Fruit fly (Drosophila melanogaster) whole organism: ENCODE measurements around the gene CG33673.

ENCODE experiments used
- CG8478 ChIP-seq: fragments of >200 bp; optimal IDR thresholded peaks from 2 replicates; lab custom pipeline; 2018; ENCODE audit warnings: inconsistent platforms
- Dll ChIP-seq: fragments of >200 bp; optimal IDR thresholded peaks from 2 replicates; lab custom pipeline; 2017
- EcR ChIP-seq, 2 experiments: fragments of >200 bp; optimal IDR thresholded peaks; 2 replicates each; lab custom pipeline; 2017; ENCODE audit warnings: missing biosample characterization in 2 of 2, missing genetic modification characterization in 2 of 2, missing genetic modification reagents in 2 of 2
- pan ChIP-seq: fragments of >200 bp; optimal IDR thresholded peaks from 2 replicates; lab custom pipeline; 2017
- psq ChIP-seq: fragments of >200 bp; optimal IDR thresholded peaks from 2 replicates; lab custom pipeline; 2017
- usp ChIP-seq: fragments of >200 bp; optimal IDR thresholded peaks from 2 replicates; lab custom pipeline; 2017; ENCODE audit warnings: missing biosample characterization, missing genetic modification characterization, mixed read lengths

CG33673 gene

DNA sequence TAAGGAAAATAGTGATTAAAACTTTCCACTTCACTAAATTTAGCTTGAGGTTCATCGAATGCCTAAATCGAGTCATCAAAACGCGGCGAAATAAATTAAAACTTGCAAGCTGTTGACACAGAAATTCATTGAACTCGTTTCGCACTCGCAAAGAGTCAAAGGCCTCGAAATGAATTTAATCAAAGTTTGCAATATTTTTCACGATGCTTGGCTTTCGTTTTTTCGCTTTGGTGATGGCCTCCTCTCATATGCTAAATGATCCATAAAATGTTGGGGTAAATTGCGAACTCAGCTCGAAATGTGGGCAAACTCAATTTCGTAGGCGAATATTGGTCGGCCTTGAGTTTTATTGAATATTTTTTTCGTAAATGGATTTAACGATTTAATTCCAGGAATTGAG lies 40.2 kb downstream of the CG33673 start:
- TF ChIP-seq pan (lab: Kevin White, UChicago) (no peak), Dll (no peak), usp (GFP tag; lab: Kevin White, UChicago) (no peak), psq (lab: Kevin White, UChicago) (no peak), EcR (GFP tag; optimal IDR thresholded peaks at IDR 0.05; lab: Kevin White, UChicago) (no peak), CG8478 (lab: Kevin White, UChicago) (no peak)

- TF ChIP-seq CG8478 (lab: Kevin White, UChicago): no peak
- no peak for TF ChIP-seq pan (lab: Kevin White, UChicago)
- TF ChIP-seq psq (lab: Kevin White, UChicago): no peak
- TF ChIP-seq usp (GFP tag; lab: Kevin White, UChicago): no peak
- TF ChIP-seq Dll: no peak
- no peak for TF ChIP-seq EcR (GFP tag; optimal IDR thresholded peaks at IDR 0.05; lab: Kevin White, UChicago)
These were observed 43.6 kb downstream of the CG33673 start for dm6 chr2L:1902904-1903303.

- TF ChIP-seq pan (lab: Kevin White, UChicago) (no peak), Dll (no peak), psq (lab: Kevin White, UChicago) (no peak), CG8478 (lab: Kevin White, UChicago) (no peak)
These were observed 44.3 kb downstream of the CG33673 start for dm6 chr2L:1902243-1902642.

dm6 chr2L:1901269-1901668 lies 45.3 kb downstream of the CG33673 start:
- TF ChIP-seq EcR (GFP tag; optimal IDR thresholded peaks at IDR 0.05; lab: Kevin White, UChicago) (peak in 1 of 2 experiments; percentile 5), CG8478 (lab: Kevin White, UChicago) (no peak), usp (GFP tag; lab: Kevin White, UChicago) (no peak), Dll (no peak)
